Worm (Caenorhabditis elegans): ENCODE data around the gene Y39H10A.1.

ce11 chrV:3814009-3814408 lies 47.0 kb downstream of the Y39H10A.1 start:
- TF ChIP-seq nhr-23 (tag; optimal IDR thresholded peaks at IDR 0.05) (no peak), alr-1 (tag; optimal IDR thresholded peaks at IDR 0.05) (no peak), nhr-10 (tag; optimal IDR thresholded peaks at IDR 0.05) (no peak), nhr-237 (tag; optimal IDR thresholded peaks at IDR 0.05) (no peak), lsy-2 (tag; optimal IDR thresholded peaks at IDR 0.05) (no peak), unc-62 (GFP tag; optimal IDR thresholded peaks at IDR 0.05) (no peak)
